Fruit fly (Drosophila melanogaster): ENCODE measurements around the gene Pak3.

The Pak3 gene

dm6 chr3R:16496209-16496608, 42.6 kb upstream of the Pak3 start:
- TF ChIP-seq esg (GFP tag; conservative IDR thresholded peaks at IDR 0.05) (no peak), CG4617 (GFP tag; optimal IDR thresholded peaks at IDR 0.05; ENCODE audit: borderline replicate concordance) (no peak), CG14441 (GFP tag; IDR thresholded peaks at IDR 0.05) (peak; percentile 54; the same call in 1 of the 2 replicates), Dip3 (GFP tag; optimal IDR thresholded peaks at IDR 0.05) (no peak), Pdp1 (GFP tag; optimal IDR thresholded peaks at IDR 0.05) (no peak), CG4424 (GFP tag; optimal IDR thresholded peaks at IDR 0.05) (peak; percentile 15), CG2889 (GFP tag; IDR thresholded peaks at IDR 0.05) (no peak), Trl (optimal IDR thresholded peaks at IDR 0.05) (no peak), Trl (GFP tag; optimal IDR thresholded peaks at IDR 0.05) (no peak), sens-2 (GFP tag; IDR thresholded peaks at IDR 0.05) (no peak), grn (GFP tag; optimal IDR thresholded peaks at IDR 0.05) (no peak), CG31388 (GFP tag; optimal IDR thresholded peaks at IDR 0.05) (no peak), pzg (GFP tag; optimal IDR thresholded peaks at IDR 0.05) (no peak), CG8924 (tag; optimal IDR thresholded peaks at IDR 0.05) (peak; percentile 58), CG11504 (tag; optimal IDR thresholded peaks at IDR 0.05) (peak; percentile 81), ato (GFP tag; IDR thresholded peaks at IDR 0.05; ENCODE audit: partially characterized antibody) (no peak), Mrtf (GFP tag; IDR thresholded peaks at IDR 0.05) (no peak), cwo (GFP tag; optimal IDR thresholded peaks at IDR 0.05) (no peak), CG1603 (tag; optimal IDR thresholded peaks at IDR 0.05) (no peak), CG13424 (tag; optimal IDR thresholded peaks at IDR 0.05) (peak; percentile 72), gfzf (GFP tag; optimal IDR thresholded peaks at IDR 0.05) (no peak), CG17186 (GFP tag; optimal IDR thresholded peaks at IDR 0.05) (no peak), sug (tag; optimal IDR thresholded peaks at IDR 0.05) (no peak), ab (GFP tag; optimal IDR thresholded peaks at IDR 0.05) (no peak), luna (GFP tag; optimal IDR thresholded peaks at IDR 0.05) (no peak), CG10321 (GFP tag; IDR thresholded peaks at IDR 0.05) (no peak), hth (optimal IDR thresholded peaks at IDR 0.05) (no peak), D19A (tag; optimal IDR thresholded peaks at IDR 0.05) (peak; percentile 59), caup (GFP tag; optimal IDR thresholded peaks at IDR 0.05; ENCODE audit: severe bottlenecking) (no peak), unc-4 (GFP tag; IDR thresholded peaks at IDR 0.05; ENCODE audit: partially characterized antibody) (no peak), CG2875 (GFP tag; optimal IDR thresholded peaks at IDR 0.05) (peak; percentile 62), so (GFP tag; IDR thresholded peaks at IDR 0.05) (no peak), dmrt11E (tag; optimal IDR thresholded peaks at IDR 0.05) (no peak), gsb-n (tag; optimal IDR thresholded peaks at IDR 0.05) (peak; percentile 50), tup (GFP tag; optimal IDR thresholded peaks at IDR 0.05) (no peak), jing (GFP tag; optimal IDR thresholded peaks at IDR 0.05) (peak; percentile 55), btn (GFP tag; optimal IDR thresholded peaks at IDR 0.05) (no peak), CG17912 (GFP tag; optimal IDR thresholded peaks at IDR 0.05) (no peak), CG34224 (GFP tag; IDR thresholded peaks at IDR 0.05; ENCODE audit: partially characterized antibody) (no peak), CG7963 (GFP tag; IDR thresholded peaks at IDR 0.05; ENCODE audit: partially characterized antibody) (no peak), CG6791 (GFP tag; IDR thresholded peaks at IDR 0.05; ENCODE audit: partially characterized antibody) (no peak), CG9817 (tag; optimal IDR thresholded peaks at IDR 0.05) (no peak), lab (GFP tag; optimal IDR thresholded peaks at IDR 0.05) (peak; percentile 21), CG9215 (GFP tag; IDR thresholded peaks at IDR 0.05) (no peak), Lpt (GFP tag; optimal IDR thresholded peaks at IDR 0.05) (no peak), HLH4C (GFP tag; IDR thresholded peaks at IDR 0.05; ENCODE audit: partially characterized antibody) (no peak), CG12155 (GFP tag; optimal IDR thresholded peaks at IDR 0.05) (no peak), run (tag; optimal IDR thresholded peaks at IDR 0.05) (peak; percentile 27), CG14014 (GFP tag; IDR thresholded peaks at IDR 0.05) (no peak), ATbp (GFP tag; optimal IDR thresholded peaks at IDR 0.05) (peak; percentile 65), CG30403 (GFP tag; optimal IDR thresholded peaks at IDR 0.05) (peak; percentile 46)
